Worm (Caenorhabditis elegans) whole organism, L3 larva: ENCODE results near the gene C06B3.1.

Experiments used
- R02D3.7 ChIP-seq: fragments of 150-350 bp; optimal IDR thresholded peaks from 2 replicates; lab custom pipeline; 2014; ENCODE audit warnings: missing biosample characterization, missing genetic modification characterization
- aly-2 ChIP-seq: fragments of 150-350 bp; optimal IDR thresholded peaks from 2 replicates; lab custom pipeline; 2014; ENCODE audit warnings: missing biosample characterization, missing genetic modification characterization
- ceh-82 ChIP-seq: fragments of 150-350 bp; optimal IDR thresholded peaks from 2 replicates; lab custom pipeline; 2014; ENCODE audit warnings: missing biosample characterization, missing genetic modification characterization
- elt-1 ChIP-seq: fragments of 150-350 bp; optimal IDR thresholded peaks from 2 replicates; lab custom pipeline; 2014; ENCODE audit warnings: missing biosample characterization, missing genetic modification characterization
- elt-3 ChIP-seq, 3 experiments: fragments of 150-350 bp in 1 of 3; sonication (generic microtip) in 2 of 3; optimal IDR thresholded peaks; 2 replicates in 2 of 3; 4 replicates in 1 of 3; lab custom pipeline; 2014 to 2017; ENCODE audit warnings: missing biosample characterization in 3 of 3, missing genetic modification characterization in 3 of 3
- fos-1 ChIP-seq: fragments of 150-350 bp; optimal IDR thresholded peaks from 2 replicates; lab custom pipeline; 2014; ENCODE audit warnings: missing biosample characterization, missing genetic modification characterization
- lin-39 ChIP-seq: fragments of 150-350 bp; optimal IDR thresholded peaks from 2 replicates; lab custom pipeline; 2018; ENCODE audit warnings: missing biosample characterization, missing genetic modification reagents, missing genetic modification characterization
- mdl-1 ChIP-seq: fragments of 150-350 bp; optimal IDR thresholded peaks from 2 replicates; lab custom pipeline; 2014; ENCODE audit warnings: missing biosample characterization, missing genetic modification characterization
- nhr-12 ChIP-seq: fragments of 150-350 bp; optimal IDR thresholded peaks from 2 replicates; lab custom pipeline; 2014; ENCODE audit warnings: missing biosample characterization, missing genetic modification characterization
- nhr-28 ChIP-seq: fragments of 150-350 bp; optimal IDR thresholded peaks from 2 replicates; lab custom pipeline; 2014; ENCODE audit warnings: missing biosample characterization, missing genetic modification characterization
- nhr-43 ChIP-seq: sonication (generic microtip); optimal IDR thresholded peaks from 2 replicates; lab custom pipeline; 2016; ENCODE audit warnings: mild to moderate bottlenecking, missing genetic modification characterization, missing compliant biosample characterization; ENCODE audit not compliant: poor library complexity, severe bottlenecking
- nhr-77 ChIP-seq: fragments of 150-350 bp; optimal IDR thresholded peaks from 2 replicates; lab custom pipeline; 2014; ENCODE audit warnings: missing biosample characterization, missing genetic modification characterization
- unc-39 ChIP-seq: sonication (generic microtip); optimal IDR thresholded peaks from 4 replicates; lab custom pipeline; 2017; ENCODE audit warnings: missing biosample characterization, missing genetic modification characterization

DNA sequence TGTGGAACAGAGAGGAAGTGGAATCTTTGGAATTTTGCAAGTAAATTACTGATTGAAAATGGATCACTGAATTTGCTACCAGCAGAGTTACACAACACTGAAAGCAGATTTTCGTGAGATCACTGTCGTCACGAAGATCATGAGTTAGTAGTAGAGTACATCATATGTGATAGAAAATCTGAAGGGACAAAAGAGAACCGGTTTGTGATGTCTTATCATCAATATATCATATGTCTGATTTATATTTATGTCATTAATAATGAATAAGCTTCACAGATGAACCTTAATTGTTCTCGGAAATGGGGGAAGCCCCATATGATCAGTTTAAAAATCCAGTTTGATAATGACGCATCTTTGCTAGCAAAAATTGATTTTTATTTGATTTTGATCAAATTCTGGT lies 33.5 kb downstream of the C06B3.1 start:
- TF ChIP-seq aly-2 = no peak
- no peak for TF ChIP-seq unc-39 (tag; lab: Kevin White, UChicago)
- peak in 1 of 3 experiments; percentile 27 for TF ChIP-seq elt-3 (tag; optimal IDR thresholded peaks at IDR 0.05; lab: Kevin White, UChicago)
- no peak for TF ChIP-seq nhr-12 (tag; lab: Kevin White, UChicago)
- TF ChIP-seq R02D3.7 (tag; lab: Kevin White, UChicago) = no peak
- no peak for TF ChIP-seq elt-1 (tag; lab: Kevin White, UChicago)
- no peak for TF ChIP-seq nhr-28 (tag; lab: Kevin White, UChicago)
- TF ChIP-seq mdl-1 (tag; lab: Kevin White, UChicago) = no peak
- no peak for TF ChIP-seq fos-1
- TF ChIP-seq ceh-82 (tag; lab: Kevin White, UChicago) = no peak
- TF ChIP-seq nhr-77 (tag; lab: Kevin White, UChicago) = no peak
- TF ChIP-seq nhr-43 (tag; lab: Kevin White, UChicago) = peak; percentile 49
- TF ChIP-seq lin-39 (tag; lab: Kevin White, UChicago) = no peak
